Worm (Caenorhabditis elegans): ENCODE results near the gene str-140.
A peak's percentile ranks its signal among the peaks of the same experiment; 100 is the strongest.

str-140 gene

DNA sequence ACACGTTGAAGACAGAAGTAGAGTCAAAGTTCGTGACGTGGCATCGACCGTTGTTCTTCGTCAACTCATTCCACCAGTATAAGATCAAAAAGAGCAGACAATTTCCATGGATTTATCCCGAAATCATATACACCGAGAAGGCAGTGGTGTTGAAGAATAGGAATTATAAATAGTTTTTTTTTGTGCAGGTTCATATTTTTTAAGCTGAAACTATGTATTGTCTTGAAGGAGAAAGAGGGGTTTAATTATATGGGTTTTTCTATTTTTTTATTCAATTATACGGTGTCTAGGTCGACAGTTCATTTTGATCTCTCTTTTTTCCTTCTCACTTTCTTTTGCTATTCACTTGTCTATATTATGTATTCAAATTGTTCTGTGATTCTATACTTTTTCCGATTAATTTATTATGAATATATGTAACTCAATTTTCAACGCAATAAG lies 28.6 kb downstream of the str-140 start:
- peak; percentile 13; the same call in 1 of the 2 replicates for TF ChIP-seq flt-1 (GFP tag; IDR thresholded peaks at IDR 0.05)
- no peak for TF ChIP-seq pes-1 (GFP tag; IDR thresholded peaks at IDR 0.05)
- peak; percentile 62 for TF ChIP-seq ama-1 (optimal IDR thresholded peaks at IDR 0.05)
- no peak for TF ChIP-seq ceh-13 (GFP tag; optimal IDR thresholded peaks at IDR 0.05)
- TF ChIP-seq B0310.2 (tag; optimal IDR thresholded peaks at IDR 0.05) = peak; percentile 41

- no peak for TF ChIP-seq scrt-1 (GFP tag; IDR thresholded peaks at IDR 0.05)
- TF ChIP-seq hmbx-1 (tag; optimal IDR thresholded peaks at IDR 0.05) = no peak
- TF ChIP-seq pes-1 (GFP tag; IDR thresholded peaks at IDR 0.05) = no peak
- no peak for TF ChIP-seq F13C5.2 (tag; optimal IDR thresholded peaks at IDR 0.05)
- TF ChIP-seq tbx-11 (GFP tag; IDR thresholded peaks at IDR 0.05) = no peak
- TF ChIP-seq ceh-36 (tag; optimal IDR thresholded peaks at IDR 0.05) = no peak
- no peak for TF ChIP-seq hnd-1 (tag; optimal IDR thresholded peaks at IDR 0.05)
- no peak for TF ChIP-seq B0310.2 (tag; optimal IDR thresholded peaks at IDR 0.05)
- TF ChIP-seq ama-1 (optimal IDR thresholded peaks at IDR 0.05) = no peak
- no peak for TF ChIP-seq tra-4 (tag; optimal IDR thresholded peaks at IDR 0.05)
- TF ChIP-seq tbx-37 (GFP tag; conservative IDR thresholded peaks at IDR 0.05) = no peak
- no peak for TF ChIP-seq ceh-13 (GFP tag; optimal IDR thresholded peaks at IDR 0.05)
- no peak for TF ChIP-seq hmg-4 (GFP tag; optimal IDR thresholded peaks at IDR 0.05)
- no peak for TF ChIP-seq flt-1 (GFP tag; IDR thresholded peaks at IDR 0.05)
- TF ChIP-seq sea-1 (GFP tag; conservative IDR thresholded peaks at IDR 0.05) = no peak
- no peak for TF ChIP-seq aly-1 (tag; optimal IDR thresholded peaks at IDR 0.05)
- TF ChIP-seq ets-7 (tag; optimal IDR thresholded peaks at IDR 0.05) = no peak
Measured at ce11 chrV:8035947-8036346, 31.8 kb downstream of the str-140 start, which contains the start of gene ZC513.14. TSS of gene ZC513.14 (minus strand) at chrV:8036047.

DNA sequence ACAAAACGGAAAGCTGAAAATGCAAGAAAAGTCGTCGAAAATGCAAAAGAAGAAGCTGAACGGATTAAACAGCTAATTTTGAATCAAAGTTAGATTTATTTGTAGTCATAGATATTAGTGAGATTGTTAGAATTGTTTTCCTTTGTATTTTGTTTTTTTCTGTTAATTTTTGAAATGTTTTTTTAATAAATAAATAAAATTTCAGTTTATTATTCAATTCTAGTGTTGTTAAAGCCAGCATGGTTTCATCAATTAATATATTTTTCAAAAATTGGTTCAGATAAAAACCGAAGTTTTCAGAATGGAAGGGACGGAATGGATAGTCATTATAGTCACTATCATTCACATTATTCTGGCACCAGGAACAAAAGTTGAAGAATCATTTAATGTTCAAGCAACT lies 32.9 kb downstream of the str-140 start, which contains the start of gene algn-12:
TSS of gene algn-12 (plus strand) at position 301 of the 400 bp plus-strand sequence.
- TF ChIP-seq ama-1 (optimal IDR thresholded peaks at IDR 0.05) (no peak), tra-4 (tag; optimal IDR thresholded peaks at IDR 0.05) (no peak), B0310.2 (tag; optimal IDR thresholded peaks at IDR 0.05) (no peak), aly-1 (tag; optimal IDR thresholded peaks at IDR 0.05) (no peak), hmbx-1 (tag; optimal IDR thresholded peaks at IDR 0.05) (no peak), F13C5.2 (tag; optimal IDR thresholded peaks at IDR 0.05) (no peak), scrt-1 (GFP tag; IDR thresholded peaks at IDR 0.05) (no peak), tbx-11 (GFP tag; IDR thresholded peaks at IDR 0.05) (no peak), hnd-1 (tag; optimal IDR thresholded peaks at IDR 0.05) (no peak), pes-1 (GFP tag; IDR thresholded peaks at IDR 0.05) (no peak), ceh-13 (GFP tag; optimal IDR thresholded peaks at IDR 0.05) (no peak)

DNA sequence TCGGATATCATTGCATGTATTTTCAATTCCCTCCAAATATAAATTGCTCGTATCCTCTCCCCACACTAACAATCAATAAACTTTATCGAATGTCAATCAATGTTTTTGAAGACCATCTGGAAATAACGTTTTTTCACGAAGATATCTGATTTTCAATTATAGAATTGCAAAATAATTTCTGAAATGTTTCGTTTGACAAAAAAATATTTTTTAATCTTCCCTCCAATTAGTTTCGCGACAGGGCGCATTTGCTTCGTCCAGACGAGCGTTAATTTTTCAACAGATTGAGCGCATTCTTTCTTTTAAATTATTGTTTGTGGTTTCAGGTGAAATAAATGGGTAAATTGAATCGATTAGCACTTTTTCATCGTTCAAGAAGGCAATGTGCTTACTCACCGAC lies 36.6 kb downstream of the str-140 start, which contains the start of gene vars-1:
TSS of gene vars-1 (plus strand) at position 291 of the 400 bp plus-strand sequence.
- TF ChIP-seq aly-1 (tag; optimal IDR thresholded peaks at IDR 0.05) (no peak), hnd-1 (tag; optimal IDR thresholded peaks at IDR 0.05) (no peak), B0310.2 (tag; optimal IDR thresholded peaks at IDR 0.05) (no peak), scrt-1 (GFP tag; IDR thresholded peaks at IDR 0.05) (no peak), pes-1 (GFP tag; IDR thresholded peaks at IDR 0.05) (no peak), ama-1 (optimal IDR thresholded peaks at IDR 0.05) (no peak), ceh-13 (GFP tag; optimal IDR thresholded peaks at IDR 0.05) (no peak), tbx-11 (GFP tag; IDR thresholded peaks at IDR 0.05) (no peak), hmg-4 (GFP tag; optimal IDR thresholded peaks at IDR 0.05) (no peak), flt-1 (GFP tag; IDR thresholded peaks at IDR 0.05) (no peak), F13C5.2 (tag; optimal IDR thresholded peaks at IDR 0.05) (no peak), tbx-37 (GFP tag; conservative IDR thresholded peaks at IDR 0.05) (no peak), sea-1 (GFP tag; conservative IDR thresholded peaks at IDR 0.05) (no peak)

- TF ChIP-seq sea-1 (GFP tag; conservative IDR thresholded peaks at IDR 0.05) (no peak), ceh-36 (tag; optimal IDR thresholded peaks at IDR 0.05) (no peak), aly-1 (tag; optimal IDR thresholded peaks at IDR 0.05) (no peak), ceh-13 (GFP tag; optimal IDR thresholded peaks at IDR 0.05) (no peak), ama-1 (optimal IDR thresholded peaks at IDR 0.05) (no peak), B0310.2 (tag; optimal IDR thresholded peaks at IDR 0.05) (no peak), tra-4 (tag; optimal IDR thresholded peaks at IDR 0.05) (no peak), tbx-11 (GFP tag; IDR thresholded peaks at IDR 0.05) (no peak)
Measured at ce11 chrV:8028825-8029489, 38.7 kb downstream of the str-140 start, which contains the start of gene oma-2. TSS of gene oma-2 (plus strand) at chrV:8029439.

DNA sequence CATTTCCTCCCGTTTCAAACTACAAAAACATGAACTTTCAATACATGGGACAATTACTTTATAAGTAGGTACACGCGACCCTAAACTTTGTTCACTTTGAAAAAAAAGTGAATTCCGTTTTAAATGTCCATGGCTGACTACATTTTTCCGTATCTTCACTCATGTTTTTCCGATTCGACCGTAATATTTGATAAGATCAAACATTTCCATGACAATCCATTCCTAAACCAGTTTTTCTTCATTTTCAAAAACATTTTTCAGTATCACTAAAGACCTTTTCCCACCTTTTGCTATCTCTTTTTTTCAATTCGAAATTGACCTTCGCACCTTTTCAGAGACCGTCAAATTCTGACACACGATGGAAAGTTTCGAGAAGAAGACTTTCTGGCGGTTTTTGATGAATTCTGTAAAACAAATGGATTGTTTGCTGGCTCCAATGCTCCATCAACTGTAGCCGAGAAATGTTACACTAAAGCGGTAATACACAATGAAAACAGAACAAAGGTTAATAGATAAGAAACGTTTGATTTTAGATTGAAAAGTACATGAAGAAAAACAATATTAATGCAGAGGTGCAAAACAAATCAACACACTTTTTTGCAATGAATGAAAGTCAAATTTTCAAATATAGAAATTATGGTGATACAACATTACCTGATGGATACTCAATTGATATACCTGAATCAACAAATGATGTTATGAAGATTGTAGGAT lies 40.1 kb downstream of the str-140 start:
- TF ChIP-seq B0310.2 (tag; optimal IDR thresholded peaks at IDR 0.05) (no peak), ceh-36 (tag; optimal IDR thresholded peaks at IDR 0.05) (no peak), aly-1 (tag; optimal IDR thresholded peaks at IDR 0.05) (no peak), scrt-1 (GFP tag; IDR thresholded peaks at IDR 0.05) (no peak), ets-7 (tag; optimal IDR thresholded peaks at IDR 0.05) (no peak), flt-1 (GFP tag; IDR thresholded peaks at IDR 0.05) (no peak), tbx-11 (GFP tag; IDR thresholded peaks at IDR 0.05) (no peak), hnd-1 (tag; optimal IDR thresholded peaks at IDR 0.05) (no peak), sea-1 (GFP tag; conservative IDR thresholded peaks at IDR 0.05) (no peak)

DNA sequence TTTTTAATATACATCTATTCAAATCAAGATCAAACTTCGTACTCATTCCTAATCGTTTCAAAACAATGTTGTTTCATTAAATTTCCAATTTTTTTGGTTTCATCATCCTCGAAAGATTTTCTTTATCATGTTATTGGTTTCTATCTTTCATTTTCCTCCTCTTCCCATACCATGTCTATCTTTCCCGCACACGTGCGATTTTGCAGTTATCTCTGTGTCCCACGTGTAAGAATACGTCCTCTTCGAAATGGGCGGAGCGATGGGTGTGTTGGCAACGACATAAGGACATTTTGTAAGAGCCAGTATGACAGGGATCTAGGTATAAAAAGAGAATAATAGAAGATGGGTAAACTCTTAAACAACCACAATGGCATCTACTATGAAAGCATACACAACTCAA lies 41.4 kb downstream of the str-140 start, which contains the start of gene F43H9.4:
TSS of gene F43H9.4 (plus strand) at position 366 of the 400 bp plus-strand sequence.
- TF ChIP-seq tbx-37 (GFP tag; conservative IDR thresholded peaks at IDR 0.05) = no peak
- no peak for TF ChIP-seq flt-1 (GFP tag; IDR thresholded peaks at IDR 0.05)
- TF ChIP-seq F13C5.2 (tag; optimal IDR thresholded peaks at IDR 0.05) = no peak
- TF ChIP-seq ceh-36 (tag; optimal IDR thresholded peaks at IDR 0.05) = no peak
- TF ChIP-seq tra-4 (tag; optimal IDR thresholded peaks at IDR 0.05) = no peak
- no peak for TF ChIP-seq sea-1 (GFP tag; conservative IDR thresholded peaks at IDR 0.05)
- TF ChIP-seq ceh-13 (GFP tag; optimal IDR thresholded peaks at IDR 0.05) = no peak
- no peak for TF ChIP-seq ama-1 (optimal IDR thresholded peaks at IDR 0.05)
- TF ChIP-seq scrt-1 (GFP tag; IDR thresholded peaks at IDR 0.05) = no peak
- TF ChIP-seq tbx-11 (GFP tag; IDR thresholded peaks at IDR 0.05) = no peak
- TF ChIP-seq pes-1 (GFP tag; IDR thresholded peaks at IDR 0.05) = no peak
- TF ChIP-seq hnd-1 (tag; optimal IDR thresholded peaks at IDR 0.05) = no peak
- no peak for TF ChIP-seq ets-7 (tag; optimal IDR thresholded peaks at IDR 0.05)
- no peak for TF ChIP-seq hmg-4 (GFP tag; optimal IDR thresholded peaks at IDR 0.05)
